Fruit fly (Drosophila melanogaster) whole organism, embryonic: Measurements from ENCODE around the gene CG42764.

Experiments
- Asciz ChIP-seq: fragments of 200-800 bp; sonication (Bioruptor generic); optimal IDR thresholded peaks from 2 replicates; lab custom pipeline; 2017; ENCODE audit warnings: missing biosample characterization, mild to moderate bottlenecking, missing genetic modification characterization, missing genetic modification reagents
- BEAF-32 ChIP-seq: fragments of 200-800 bp; sonication (Bioruptor generic); optimal IDR thresholded peaks from 3 replicates; lab custom pipeline; 2017; ENCODE audit warnings: missing biosample characterization, missing genetic modification characterization, mild to moderate bottlenecking, moderate library complexity, missing genetic modification reagents
- Bteb2 ChIP-seq: fragments of 200-800 bp; sonication (Bioruptor generic); optimal IDR thresholded peaks from 2 replicates; lab custom pipeline; 2016; ENCODE audit warnings: missing biosample characterization, missing genetic modification characterization
- CG12219 ChIP-seq: fragments of 200-800 bp; sonication (Bioruptor generic); optimal IDR thresholded peaks from 3 replicates; lab custom pipeline; 2018; ENCODE audit warnings: missing biosample characterization, mild to moderate bottlenecking, missing genetic modification characterization
- CG14014 ChIP-seq: fragments of 200-800 bp; sonication (Bioruptor generic); IDR thresholded peaks from 2 replicates; pipeline ENCODE4 v1.3.6; 2022; ENCODE audit warnings: missing biosample characterization, missing genetic modification characterization
- CG14860 ChIP-seq: fragments of 200-800 bp; sonication (Bioruptor generic); IDR thresholded peaks from 3 replicates; pipeline ENCODE4 v1.3.6; 2022; ENCODE audit warnings: missing biosample characterization, missing genetic modification characterization; ENCODE audit not compliant: partially characterized antibody
- CG16813 ChIP-seq: fragments of 200-800 bp; sonication (Bioruptor generic); IDR thresholded peaks from 3 replicates; pipeline ENCODE4 v1.3.6; 2022; ENCODE audit warnings: missing biosample characterization, missing genetic modification characterization; ENCODE audit not compliant: partially characterized antibody
- CG17568 ChIP-seq: fragments of 200-800 bp; sonication (Bioruptor generic); optimal IDR thresholded peaks from 2 replicates; lab custom pipeline; 2018; ENCODE audit warnings: missing biosample characterization, mild to moderate bottlenecking, missing genetic modification characterization, moderate library complexity
- CG18011 ChIP-seq: fragments of 200-800 bp; sonication (Bioruptor generic); optimal IDR thresholded peaks from 2 replicates; lab custom pipeline; 2017; ENCODE audit warnings: missing biosample characterization, missing genetic modification characterization, mild to moderate bottlenecking, moderate library complexity, missing genotype
- CG33213 ChIP-seq: fragments of 200-800 bp; sonication (Bioruptor generic); optimal IDR thresholded peaks from 3 replicates; lab custom pipeline; 2016; ENCODE audit warnings: missing biosample characterization, missing genetic modification characterization
- CG42726 ChIP-seq: fragments of 200-800 bp; sonication (Bioruptor generic); IDR thresholded peaks from 2 replicates; pipeline ENCODE4 v1.3.6; 2022; ENCODE audit warnings: missing biosample characterization, missing genetic modification characterization; ENCODE audit not compliant: partially characterized antibody
- CG6791 ChIP-seq: fragments of 200-800 bp; sonication (Bioruptor generic); IDR thresholded peaks from 3 replicates; pipeline ENCODE4 v1.3.6; 2022; ENCODE audit warnings: missing biosample characterization, missing genetic modification characterization; ENCODE audit not compliant: partially characterized antibody
- CG7372 ChIP-seq: fragments of 200-800 bp; sonication (Bioruptor generic); IDR thresholded peaks from 2 replicates; pipeline ENCODE4 v1.3.6; 2022; ENCODE audit warnings: missing biosample characterization, missing genetic modification characterization
- CG7963 ChIP-seq: fragments of 200-800 bp; sonication (Bioruptor generic); IDR thresholded peaks from 3 replicates; pipeline ENCODE4 v1.3.6; 2022; ENCODE audit warnings: missing biosample characterization, missing genetic modification characterization; ENCODE audit not compliant: partially characterized antibody
- CG8290 ChIP-seq, 3 experiments: fragments of 200-800 bp; sonication (Bioruptor generic); optimal IDR thresholded peaks; 2 replicates each; lab custom pipeline; 2016 to 2019; ENCODE audit warnings: missing biosample characterization in 3 of 3, missing genetic modification characterization in 3 of 3, mild to moderate bottlenecking in 2 of 3, moderate library complexity in 1 of 3
- CG8944 ChIP-seq: fragments of 200-800 bp; sonication (Bioruptor generic); optimal IDR thresholded peaks from 3 replicates; lab custom pipeline; 2016; ENCODE audit warnings: missing biosample characterization, missing genetic modification characterization
- Dll ChIP-seq: fragments of 200-800 bp; sonication (Bioruptor generic); IDR thresholded peaks from 4 replicates; pipeline ENCODE4 v1.3.6; 2022; ENCODE audit warnings: missing biosample characterization, missing genetic modification characterization; ENCODE audit not compliant: partially characterized antibody
- E2f1 ChIP-seq: fragments of 200-800 bp; sonication (Bioruptor generic); IDR thresholded peaks from 2 replicates; pipeline ENCODE4 v1.3.6; 2022; ENCODE audit warnings: missing biosample characterization, missing genetic modification characterization
- Ets65A ChIP-seq: fragments of 200-800 bp; sonication (Bioruptor generic); peaks from one replicate; lab custom pipeline; 2016; ENCODE audit warnings: missing biosample characterization, missing genetic modification characterization
- Gug ChIP-seq: fragments of 200-800 bp; sonication (Bioruptor generic); IDR thresholded peaks from 4 replicates; pipeline ENCODE4 v1.3.6; 2022; ENCODE audit warnings: missing biosample characterization, missing genetic modification characterization
- HLH4C ChIP-seq: fragments of 200-800 bp; sonication (Bioruptor generic); IDR thresholded peaks from 3 replicates; pipeline ENCODE4 v1.3.6; 2022; ENCODE audit warnings: missing biosample characterization, missing genetic modification characterization; ENCODE audit not compliant: partially characterized antibody
- Hr3 ChIP-seq: fragments of 200-800 bp; sonication (Bioruptor generic); optimal IDR thresholded peaks from 3 replicates; lab custom pipeline; 2016; ENCODE audit warnings: missing biosample characterization, missing genetic modification characterization
- Ravus ChIP-seq: fragments of 200-800 bp; sonication (Bioruptor generic); IDR thresholded peaks from 2 replicates; pipeline ENCODE4 v1.3.6; 2022; ENCODE audit warnings: missing biosample characterization, missing genetic modification characterization
- Scr ChIP-seq: fragments of 200-800 bp; sonication (Bioruptor generic); IDR thresholded peaks from 2 replicates; pipeline ENCODE4 v1.3.6; 2022; ENCODE audit warnings: missing biosample characterization, missing genetic modification characterization; ENCODE audit not compliant: partially characterized antibody
- ab ChIP-seq: fragments of 200-800 bp; sonication (Bioruptor generic); optimal IDR thresholded peaks from 2 replicates; lab custom pipeline; 2016; ENCODE audit warnings: missing biosample characterization, missing genetic modification characterization
- btn ChIP-seq: fragments of 200-800 bp; sonication (Bioruptor generic); optimal IDR thresholded peaks from 2 replicates; lab custom pipeline; 2016; ENCODE audit warnings: missing biosample characterization, missing genetic modification characterization
- ftz-f1 ChIP-seq: fragments of 200-800 bp; sonication (Bioruptor generic); optimal IDR thresholded peaks from 2 replicates; lab custom pipeline; 2016; ENCODE audit warnings: missing biosample characterization, missing genetic modification characterization
- fu2 ChIP-seq: fragments of 200-800 bp; sonication (Bioruptor generic); optimal IDR thresholded peaks from 2 replicates; lab custom pipeline; 2016; ENCODE audit warnings: missing biosample characterization, missing genetic modification characterization
- gcm ChIP-seq: fragments of 200-800 bp; sonication (Bioruptor generic); optimal IDR thresholded peaks from 2 replicates; lab custom pipeline; 2019; ENCODE audit warnings: missing biosample characterization, mild to moderate bottlenecking, missing genetic modification characterization, moderate library complexity
- gt ChIP-seq: fragments of 200-800 bp; sonication (Bioruptor generic); IDR thresholded peaks from 2 replicates; pipeline ENCODE4 v1.3.6; 2022; ENCODE audit warnings: missing biosample characterization, missing genetic modification characterization
- her ChIP-seq: fragments of 200-800 bp; sonication (Bioruptor generic); optimal IDR thresholded peaks from 2 replicates; lab custom pipeline; 2016; ENCODE audit warnings: missing biosample characterization, missing genetic modification characterization
- inv ChIP-seq: fragments of 200-800 bp; sonication (Bioruptor generic); IDR thresholded peaks from 2 replicates; pipeline ENCODE4 v1.3.6; 2022; ENCODE audit warnings: missing biosample characterization, missing genetic modification characterization; ENCODE audit not compliant: partially characterized antibody
- knrl ChIP-seq: fragments of 200-800 bp; sonication (Bioruptor generic); IDR thresholded peaks from 3 replicates; pipeline ENCODE4 v1.3.6; 2022; ENCODE audit warnings: missing biosample characterization, missing genetic modification characterization; ENCODE audit not compliant: partially characterized antibody
- lbe ChIP-seq: fragments of 200-800 bp; sonication (Bioruptor generic); optimal IDR thresholded peaks from 2 replicates; lab custom pipeline; 2016; ENCODE audit warnings: missing biosample characterization, mild to moderate bottlenecking, missing genetic modification characterization
- lilli ChIP-seq: fragments of 200-800 bp; sonication (Bioruptor generic); optimal IDR thresholded peaks from 3 replicates; lab custom pipeline; 2016; ENCODE audit warnings: missing biosample characterization, missing genetic modification characterization
- mld ChIP-seq: fragments of 200-800 bp; sonication (Bioruptor generic); IDR thresholded peaks from 3 replicates; pipeline ENCODE4 v1.3.6; 2022; ENCODE audit warnings: missing biosample characterization, missing genetic modification characterization; ENCODE audit not compliant: partially characterized antibody
- nau ChIP-seq: fragments of 200-800 bp; sonication (Bioruptor generic); optimal IDR thresholded peaks from 3 replicates; lab custom pipeline; 2017; ENCODE audit warnings: missing biosample characterization, mild to moderate bottlenecking, missing genetic modification characterization, missing genetic modification reagents
- nerfin-2 ChIP-seq: fragments of 200-800 bp; sonication (Bioruptor generic); IDR thresholded peaks from 2 replicates; pipeline ENCODE4 v1.3.6; 2022; ENCODE audit warnings: missing biosample characterization, missing genetic modification characterization; ENCODE audit not compliant: partially characterized antibody
- pros ChIP-seq: fragments of 200-800 bp; sonication (Bioruptor generic); optimal IDR thresholded peaks from 3 replicates; lab custom pipeline; 2019; ENCODE audit warnings: missing biosample characterization, mild to moderate bottlenecking, missing genetic modification characterization, moderate library complexity
- sc ChIP-seq, 3 experiments: fragments of >200 bp in 2 of 3; fragments of 200-800 bp in 1 of 3; sonication (Bioruptor generic) in 1 of 3; optimal IDR thresholded peaks; 2 replicates in 2 of 3; 3 replicates in 1 of 3; lab custom pipeline; 2017; ENCODE audit warnings: mild to moderate bottlenecking in 1 of 3, missing biosample characterization in 1 of 3, missing genetic modification characterization in 1 of 3, missing genetic modification reagents in 1 of 3
- tna ChIP-seq: fragments of 200-800 bp; sonication (Bioruptor generic); IDR thresholded peaks from 2 replicates; pipeline ENCODE4 v1.3.6; 2022; ENCODE audit warnings: missing biosample characterization, missing genetic modification characterization; ENCODE audit not compliant: partially characterized antibody
- vnd ChIP-seq: fragments of 200-800 bp; sonication (Bioruptor generic); IDR thresholded peaks from 3 replicates; pipeline ENCODE4 v1.3.6; 2022; ENCODE audit warnings: missing biosample characterization, missing genetic modification characterization; ENCODE audit not compliant: partially characterized antibody
- zfh2 ChIP-seq: fragments of 200-800 bp; sonication (Bioruptor generic); optimal IDR thresholded peaks from 2 replicates; lab custom pipeline; 2016; ENCODE audit warnings: missing biosample characterization, missing genetic modification characterization

CG42764 gene

DNA sequence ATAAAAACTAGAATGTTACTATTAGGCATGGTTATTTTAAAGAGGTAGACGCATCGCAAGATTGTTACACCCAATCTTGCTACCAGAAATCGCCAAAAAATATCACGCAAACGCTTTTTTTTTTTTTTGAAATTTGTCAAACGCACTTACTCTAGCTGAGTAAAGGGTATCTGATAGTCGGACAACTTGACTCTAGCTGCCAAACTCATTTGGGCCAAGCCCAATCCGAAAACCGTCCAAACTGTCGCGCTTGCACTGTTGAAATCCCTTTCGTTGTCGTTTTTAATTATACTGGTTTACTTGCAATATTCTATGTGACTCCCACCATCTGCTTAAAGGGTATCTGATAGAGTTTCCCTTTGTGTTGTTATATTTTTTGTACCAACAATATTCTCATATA, 37.4 kb upstream of the CG42764 start:
- TF ChIP-seq Bteb2 (GFP tag; lab: Kevin White, UChicago) (no peak), Asciz (no peak), btn (no peak), CG12219 (no peak), CG7372 (GFP tag; lab: Robert Waterston, UW) (no peak), CG33213 (no peak), ab (GFP tag; lab: Kevin White, UChicago) (no peak), Dll (GFP tag; lab: Robert Waterston, UW) (0 out of 4 replicates have a peak, but pooled peaks have one; percentile 24), lilli (GFP tag; lab: Kevin White, UChicago) (no peak), CG14860 (GFP tag; lab: Robert Waterston, UW) (peak; percentile 58; the same call in 2 of the 3 replicates), CG6791 (GFP tag; lab: Robert Waterston, UW) (peak; percentile 54; the same call in 2 of the 3 replicates), CG7963 (peak; percentile 42; the same call in 2 of the 3 replicates), CG18011 (GFP tag; lab: Kevin White, UChicago) (no peak), mld (GFP tag; lab: Robert Waterston, UW) (0 out of 3 replicates have a peak, but pooled peaks have one; percentile 35), inv (GFP tag; lab: Robert Waterston, UW) (peak; percentile 25; the same call in 1 of the 2 replicates), Ravus (GFP tag; lab: Robert Waterston, UW) (no peak), sc (optimal IDR thresholded peaks at IDR 0.05; lab: Kevin White, UChicago) (no peak), sc (GFP tag; optimal IDR thresholded peaks at IDR 0.05; lab: Kevin White, UChicago) (no peak), ftz-f1 (GFP tag; lab: Kevin White, UChicago) (no peak), Hr3 (GFP tag; lab: Kevin White, UChicago) (no peak), HLH4C (GFP tag; lab: Robert Waterston, UW) (peak; percentile 62; the same call in 2 of the 3 replicates), Gug (GFP tag; lab: Robert Waterston, UW) (no peak), vnd (GFP tag; lab: Robert Waterston, UW) (0 out of 3 replicates have a peak, but pooled peaks have one; percentile 36), CG14014 (no peak), her (no peak), Scr (GFP tag; lab: Robert Waterston, UW) (peak; percentile 46), fu2 (no peak), BEAF-32 (GFP tag; lab: Kevin White, UChicago) (no peak), CG8290 (GFP tag; optimal IDR thresholded peaks at IDR 0.05; lab: Kevin White, UChicago) (no peak), CG8290 (tag; optimal IDR thresholded peaks at IDR 0.05; lab: Kevin White, UChicago) (no peak), CG8944 (GFP tag; lab: Kevin White, UChicago) (no peak), CG16813 (GFP tag; lab: Robert Waterston, UW) (peak; percentile 78), CG17568 (GFP tag; lab: Kevin White, UChicago) (no peak), gcm (no peak), nerfin-2 (GFP tag; lab: Robert Waterston, UW) (peak; percentile 54), knrl (GFP tag; lab: Robert Waterston, UW) (peak; percentile 11; the same call in 1 of the 3 replicates), zfh2 (GFP tag; lab: Kevin White, UChicago) (no peak), gt (GFP tag; lab: Robert Waterston, UW) (no peak), E2f1 (GFP tag; lab: Robert Waterston, UW) (no peak), pros (GFP tag; lab: Kevin White, UChicago) (no peak), lbe (no peak), tna (GFP tag; lab: Robert Waterston, UW) (peak; percentile 50; the same call in 1 of the 2 replicates), CG42726 (no peak), nau (GFP tag; lab: Kevin White, UChicago) (no peak), Ets65A (GFP tag; lab: Kevin White, UChicago) (peak; percentile 52)
